Worm (Caenorhabditis elegans) whole organism, dauer: ENCODE measurements around the gene sre-32.
"Not testable (repeated sequence)": the region's sequence is repeated elsewhere in the genome, so short reads cannot be mapped to it uniquely, and the experiment has no call there.

Source experiments
- unc-62 ChIP-seq: sonication (generic microtip); optimal IDR thresholded peaks from 2 replicates; lab custom pipeline; 2017; ENCODE audit warnings: missing biosample characterization, missing genetic modification reagents, missing genetic modification characterization

Gene sre-32

DNA sequence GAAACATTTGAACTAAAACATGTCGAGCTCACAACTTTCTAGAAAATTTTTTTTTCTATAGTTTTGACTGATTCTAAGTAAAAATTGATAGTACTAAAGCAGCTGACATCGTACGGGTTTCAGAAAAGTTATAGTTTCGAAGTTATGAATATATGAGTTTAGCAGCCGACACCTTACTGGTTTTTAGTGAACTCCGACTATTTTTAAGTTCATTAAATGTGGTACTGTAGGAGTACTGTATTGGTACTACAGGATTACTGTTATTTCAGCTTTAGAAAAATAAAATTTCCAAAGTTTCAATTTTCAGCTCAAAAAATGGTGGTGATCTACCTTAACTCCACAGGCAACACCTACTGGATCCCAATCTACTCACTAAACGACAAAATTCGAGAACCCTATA, 9.0 kb upstream of the sre-32 start, which contains the start of gene sre-37:
Gene sre-37, plus strand, starts transcription at position 301 of the 400 bp plus-strand sequence.
- no peak for TF ChIP-seq unc-62 (GFP tag; lab: Kevin White, UChicago)

DNA sequence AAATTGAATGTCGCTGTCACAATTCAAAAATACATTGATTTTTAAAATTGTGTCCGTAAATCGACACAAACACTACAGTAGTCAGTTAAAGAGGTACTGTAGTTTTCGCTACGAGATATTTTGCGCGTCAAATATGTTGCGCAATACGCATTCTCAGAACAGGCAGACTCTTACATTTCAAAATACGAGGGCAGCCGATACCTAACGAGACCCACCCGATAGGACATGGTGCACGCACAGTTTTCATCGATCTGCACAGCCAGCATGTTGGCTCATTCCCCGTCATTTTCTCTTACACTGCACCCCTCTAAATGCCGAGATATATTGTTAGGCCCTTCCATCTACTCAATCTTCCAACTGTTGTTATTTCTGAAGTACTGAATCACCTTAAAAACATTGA, 5.7 kb upstream of the sre-32 start, which contains the start of gene F15A4.2:
Gene F15A4.2, plus strand, starts transcription at position 301 of the 400 bp plus-strand sequence.
- no peak for TF ChIP-seq unc-62 (GFP tag; lab: Kevin White, UChicago)

DNA sequence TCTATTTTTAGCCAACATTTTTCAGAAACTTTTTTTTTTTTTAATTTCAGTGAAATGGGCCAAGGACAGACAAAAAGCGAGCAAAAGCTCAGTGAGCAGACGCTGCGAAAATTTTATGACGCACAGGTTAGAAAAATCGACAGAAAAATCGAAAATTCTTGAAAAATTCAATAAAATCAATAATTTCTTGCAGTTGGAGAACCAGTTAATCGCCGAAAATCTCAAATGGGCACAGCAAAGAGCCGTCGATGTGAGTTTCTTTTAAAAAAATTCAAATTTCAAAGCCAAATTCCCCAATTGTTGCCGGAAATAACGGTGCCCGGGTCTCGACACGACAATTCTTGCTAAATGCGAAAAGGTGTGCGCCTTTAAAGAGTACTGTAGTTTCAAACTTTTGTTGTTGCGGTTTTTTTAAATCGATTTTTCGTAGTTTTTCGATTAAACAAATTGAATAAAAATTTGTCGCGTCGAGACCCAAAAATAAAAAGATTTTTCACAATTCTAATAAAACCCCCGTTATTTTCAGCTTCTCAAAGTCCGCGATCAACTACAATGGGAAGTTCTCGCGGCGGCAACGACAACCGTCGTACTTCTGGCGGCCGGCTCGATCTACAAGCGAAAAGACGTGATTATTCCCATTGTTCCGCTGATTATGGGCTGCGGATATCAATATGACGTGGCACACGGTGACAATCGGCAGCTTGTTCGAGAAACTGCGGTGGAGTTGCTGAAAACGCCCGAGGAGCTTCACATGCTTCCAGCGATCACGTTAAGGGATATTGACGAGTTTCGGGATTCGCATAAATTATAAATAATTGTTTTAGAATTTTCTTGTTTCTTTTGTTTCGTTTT, 4.3 kb upstream of the sre-32 start, which contains the start of gene tag-280:
Gene tag-280, plus strand, starts transcription at position 51 of the 852 bp plus-strand sequence.
- TF ChIP-seq unc-62 (GFP tag; lab: Kevin White, UChicago) = no peak

DNA sequence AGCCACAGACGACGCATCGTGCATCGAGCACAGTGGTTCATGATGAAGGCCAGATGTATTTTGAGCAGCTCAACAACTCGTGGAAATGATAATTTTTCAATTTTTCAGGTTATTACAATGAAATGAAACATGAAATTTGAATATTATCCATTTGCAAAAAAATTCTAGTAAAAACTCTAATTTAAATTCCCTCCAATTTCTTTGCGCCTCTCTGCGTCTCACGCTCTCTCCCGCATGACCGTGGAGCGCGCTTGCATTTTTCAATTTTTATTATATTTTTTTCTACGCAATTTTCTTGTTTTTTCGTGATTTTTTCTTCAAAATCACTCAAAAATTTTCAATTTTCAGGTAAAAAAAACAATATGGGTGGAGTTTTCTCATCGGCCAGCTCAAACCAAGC, 2.9 kb upstream of the sre-32 start, which contains the start of gene tag-281:
Gene tag-281, plus strand, starts transcription at position 340 of the 400 bp plus-strand sequence.
- no peak for TF ChIP-seq unc-62 (GFP tag; lab: Kevin White, UChicago)

DNA sequence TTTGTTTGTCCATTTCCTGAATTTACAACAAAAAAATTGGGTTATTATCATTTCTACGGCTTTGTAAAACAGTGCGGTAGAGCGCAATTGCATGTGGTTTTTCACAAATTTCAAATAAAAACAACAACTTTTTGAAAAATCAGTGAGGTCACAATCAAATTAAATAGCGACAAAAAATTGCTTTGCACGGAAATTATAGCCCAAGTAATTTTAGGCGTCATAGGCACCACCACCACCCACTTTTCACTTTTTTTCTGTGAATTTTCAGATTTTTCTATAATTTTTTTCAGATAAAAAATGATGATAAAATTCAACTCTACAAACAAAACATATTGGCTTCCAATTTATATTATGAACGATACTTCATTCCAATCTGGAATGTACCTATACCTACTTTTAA, 742 bp upstream of the sre-32 start, which contains the start of gene sre-38:
Gene sre-38, plus strand, starts transcription at position 301 of the 400 bp plus-strand sequence.
- no peak for TF ChIP-seq unc-62 (GFP tag; lab: Kevin White, UChicago)

DNA sequence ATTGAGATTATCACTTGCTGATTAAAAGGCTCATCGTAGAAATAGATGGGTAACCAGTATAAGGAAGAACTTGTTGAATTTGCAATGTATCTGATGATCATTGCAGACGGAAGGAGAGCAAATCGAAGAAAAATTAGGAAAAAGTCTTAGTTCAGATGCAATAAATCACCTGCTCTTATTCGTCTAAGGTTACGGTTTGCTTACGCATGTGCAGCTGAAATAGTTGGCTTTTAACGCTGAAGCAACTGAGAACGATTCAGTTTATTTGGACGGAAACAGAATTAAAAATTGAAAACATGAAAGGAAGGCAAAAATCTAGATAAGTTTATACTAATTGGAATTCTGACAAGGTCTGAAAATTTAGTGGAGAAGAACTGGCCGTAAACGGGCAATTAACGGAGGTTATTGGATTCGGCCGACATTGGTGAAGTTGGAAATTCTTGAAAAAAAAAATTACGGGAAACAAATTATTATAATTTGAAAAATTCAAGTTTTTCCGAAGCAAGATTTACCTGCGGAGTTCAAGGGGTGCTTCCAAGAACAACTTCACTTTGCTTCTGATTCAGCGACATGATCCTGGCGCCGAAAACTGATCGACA, 3.7 kb downstream of the sre-32 start, which contains the start of the genes sre-35 and sre-33:
Gene sre-35, minus strand, starts transcription at position 101 of the 599 bp plus-strand sequence.
Gene sre-33, plus strand, starts transcription at position 549 of the 599 bp plus-strand sequence.
- TF ChIP-seq unc-62 (GFP tag; lab: Kevin White, UChicago) = no peak

DNA sequence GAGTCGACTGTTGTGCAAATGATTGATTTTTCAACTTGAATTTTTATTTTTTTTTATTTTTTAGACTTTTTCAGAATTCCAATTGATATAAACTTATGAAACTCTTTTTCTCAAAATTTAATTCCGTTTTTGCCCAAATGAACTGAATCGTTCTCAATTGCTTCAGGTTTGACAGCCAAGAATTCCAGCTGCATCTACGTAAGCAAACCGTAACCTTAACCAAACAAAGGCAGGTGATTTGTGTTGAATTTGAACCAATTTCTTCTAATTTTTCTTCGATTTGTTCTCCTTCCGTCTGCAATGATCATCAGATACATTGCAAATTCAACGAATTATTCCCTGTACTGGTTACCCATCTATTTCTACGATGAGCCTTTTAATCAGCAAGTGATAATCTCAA, 6.7 kb downstream of the sre-32 start, which contains the start of gene sre-34:
Gene sre-34, plus strand, starts transcription at position 301 of the 400 bp plus-strand sequence.
- TF ChIP-seq unc-62 (GFP tag; lab: Kevin White, UChicago) = no peak

DNA sequence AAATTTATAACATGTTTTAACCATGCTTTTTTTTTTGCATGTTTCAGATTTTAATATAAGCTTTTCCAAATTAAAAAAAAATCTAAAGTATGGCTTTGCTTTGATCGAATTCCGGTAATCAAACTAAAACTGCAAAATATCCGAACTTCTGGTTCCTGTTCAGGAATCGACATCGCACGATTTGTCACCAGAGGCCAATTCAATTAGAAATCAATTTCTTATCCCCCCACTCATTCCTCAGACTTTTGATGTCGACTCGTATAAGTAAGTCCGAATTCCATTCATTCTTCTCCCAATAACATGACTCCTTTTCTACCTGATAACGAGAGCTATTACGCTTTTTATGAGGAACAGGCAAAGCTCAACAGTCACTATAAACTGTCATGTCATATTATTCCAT, 8.3 kb downstream of the sre-32 start, which contains the start of gene srh-27:
Gene srh-27, plus strand, starts transcription at position 301 of the 400 bp plus-strand sequence.
- no peak for TF ChIP-seq unc-62 (GFP tag; lab: Kevin White, UChicago)

DNA sequence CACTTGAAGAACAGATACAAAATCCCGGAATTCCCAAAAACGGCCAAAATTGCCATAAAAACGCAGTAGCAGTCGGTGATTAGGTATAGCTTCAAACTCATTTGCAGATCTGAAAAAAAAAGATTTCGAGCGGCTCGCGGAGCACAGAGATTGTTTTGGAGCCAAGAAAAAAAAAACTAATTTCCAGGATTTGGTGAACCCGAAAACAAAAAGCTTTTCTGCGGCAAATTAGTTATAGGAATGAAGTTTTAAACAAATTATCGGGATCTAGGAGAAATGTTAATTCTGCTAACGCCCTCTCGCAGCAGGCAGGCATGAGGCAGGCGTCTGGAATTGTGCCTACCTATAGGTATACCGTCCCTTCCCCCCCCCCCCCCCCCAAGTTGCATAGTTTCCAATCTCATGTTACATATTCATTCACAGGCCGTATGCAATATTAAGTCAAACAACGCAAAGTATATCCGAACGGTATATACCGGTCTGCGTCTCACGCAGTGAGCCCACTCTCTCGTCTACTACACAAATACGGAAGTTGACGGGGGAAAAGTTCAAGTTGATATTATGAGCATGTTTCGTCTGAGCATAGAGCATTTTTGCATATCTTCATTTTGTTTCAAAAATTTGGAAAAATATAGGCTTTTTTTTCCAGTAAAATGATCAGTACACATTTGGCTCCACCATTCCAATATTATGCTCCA, 11.7 kb downstream of the sre-32 start, which contains the start of the genes W05H5.1 and pitr-6:
Gene W05H5.1, minus strand, starts transcription at position 101 of the 698 bp plus-strand sequence.
Gene pitr-6, plus strand, starts transcription at position 648 of the 698 bp plus-strand sequence.
- no peak for TF ChIP-seq unc-62 (GFP tag; lab: Kevin White, UChicago)

DNA sequence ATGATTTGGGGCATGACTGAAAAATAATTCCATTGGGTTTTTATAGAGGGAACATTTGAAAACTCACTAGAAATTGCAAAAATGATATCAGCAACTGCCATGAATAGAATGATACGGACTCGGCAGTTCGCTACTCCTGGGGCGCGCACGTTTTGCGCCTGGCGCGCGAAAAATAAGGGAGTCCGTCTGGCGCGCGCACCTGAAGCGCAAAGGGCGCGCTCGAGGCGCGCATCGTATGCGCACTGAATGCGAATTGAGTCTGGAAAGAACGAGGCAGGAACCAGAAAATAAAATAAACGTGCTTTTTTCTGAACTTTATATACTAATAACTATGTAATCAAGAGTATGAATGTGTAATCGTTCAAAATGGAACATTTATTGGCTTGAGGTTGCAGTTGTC, 15.4 kb downstream of the sre-32 start, which contains the start of gene Y57A10C.10:
Gene Y57A10C.10, minus strand, starts transcription at position 101 of the 400 bp plus-strand sequence.
- not testable (repeated sequence) for TF ChIP-seq unc-62 (GFP tag; lab: Kevin White, UChicago)

DNA sequence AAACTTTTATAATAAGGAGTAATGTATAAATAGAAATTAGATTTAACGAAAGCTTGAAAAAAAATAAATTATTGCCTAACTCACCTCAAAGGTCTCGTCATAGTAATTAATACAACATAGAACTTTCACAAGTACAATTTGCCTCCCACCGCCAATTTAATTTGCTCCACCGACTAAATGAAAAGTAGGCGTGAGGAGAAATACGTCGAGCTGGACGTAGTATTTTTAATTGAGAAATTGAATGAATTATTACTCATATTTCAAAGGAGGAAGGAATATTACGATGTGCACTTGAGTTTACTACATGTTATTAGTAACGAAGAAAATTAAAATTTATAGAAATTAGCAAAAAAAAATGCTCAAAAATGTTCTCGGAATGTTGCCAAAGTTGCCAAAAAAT, 18.1 kb downstream of the sre-32 start, which contains the start of gene Y57A10C.9:
Gene Y57A10C.9, minus strand, starts transcription at position 101 of the 400 bp plus-strand sequence.
- TF ChIP-seq unc-62 (GFP tag; lab: Kevin White, UChicago) = no peak

DNA sequence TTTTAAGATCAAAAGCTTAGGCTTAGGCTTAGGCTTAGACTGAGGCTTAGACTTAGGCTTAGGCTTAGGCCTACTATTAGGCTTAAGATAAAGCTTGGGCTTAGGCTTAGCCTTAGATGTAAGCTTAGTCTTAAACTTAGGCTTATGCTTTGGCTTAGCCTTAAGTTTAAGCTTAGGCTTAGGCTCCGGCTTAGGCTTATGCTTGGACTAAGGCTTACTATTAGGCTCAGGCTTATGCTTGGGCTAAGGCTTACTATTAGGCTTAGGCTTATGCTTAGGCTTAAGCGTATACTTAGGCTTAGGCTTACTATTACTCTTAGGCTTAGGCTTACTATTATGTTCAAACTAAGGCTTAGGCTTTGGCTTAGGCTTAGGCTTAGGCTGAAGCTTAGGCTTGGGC, 19.8 kb downstream of the sre-32 start:
- TF ChIP-seq unc-62 (GFP tag; lab: Kevin White, UChicago) = no peak

DNA sequence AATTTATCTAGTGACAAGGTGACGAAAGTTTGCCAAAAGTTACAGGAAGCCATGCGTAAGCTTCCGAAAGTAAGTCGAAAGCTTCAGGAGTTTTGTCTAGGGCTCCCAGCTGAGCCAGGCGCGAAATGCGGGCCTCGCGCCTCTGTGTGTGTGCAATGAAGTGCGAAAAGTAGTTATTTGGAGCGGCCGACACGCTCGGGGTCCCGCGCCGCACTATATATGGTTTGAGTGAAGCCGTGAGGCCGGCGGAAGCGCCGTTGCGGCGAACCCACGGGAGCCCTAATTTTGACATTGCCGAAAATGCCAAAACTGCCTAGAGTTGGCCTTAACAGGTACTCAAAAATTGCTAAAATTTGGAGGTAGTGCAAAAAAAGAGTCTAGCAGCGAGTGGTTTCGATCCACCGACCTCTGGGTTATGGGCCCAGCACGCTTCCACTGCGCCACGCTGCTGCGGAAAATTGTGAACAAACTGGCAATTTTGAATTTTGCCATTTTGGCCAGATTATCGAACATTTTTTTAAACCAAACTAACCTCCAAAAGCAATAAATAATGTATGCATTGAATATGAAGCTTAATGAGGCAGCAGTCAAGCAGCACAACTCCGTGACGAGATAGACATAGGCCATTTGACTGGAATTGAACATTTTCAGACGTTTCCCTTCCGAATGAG, 21.2 kb downstream of the sre-32 start:
- no peak for TF ChIP-seq unc-62 (GFP tag; lab: Kevin White, UChicago)

DNA sequence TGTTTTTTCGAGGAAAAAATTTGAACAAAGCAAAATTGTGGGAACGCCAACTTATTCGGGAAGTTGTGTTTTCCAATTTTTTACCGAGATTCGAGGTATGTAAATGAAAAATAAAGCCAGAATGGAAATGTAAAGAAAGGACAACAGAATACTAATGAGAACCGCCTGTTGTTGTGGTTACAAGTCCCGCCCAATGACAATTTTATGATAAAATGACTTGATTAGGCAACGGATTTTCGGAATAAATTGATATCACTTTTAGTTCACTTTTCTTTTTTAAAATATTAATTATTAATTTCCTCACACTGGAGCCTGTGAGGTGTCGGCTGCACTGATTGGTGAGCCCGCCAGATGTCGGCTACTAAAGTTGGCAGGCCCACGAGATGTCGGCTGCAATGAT, 24.2 kb downstream of the sre-32 start, which contains the start of gene dct-12:
Gene dct-12, minus strand, starts transcription at position 101 of the 400 bp plus-strand sequence.
- no peak for TF ChIP-seq unc-62 (GFP tag; lab: Kevin White, UChicago)
